Fruit fly (Drosophila melanogaster): Measurements from ENCODE around the gene CG4768.

CG4768 gene

dm6 chrX:16765809-16766208, 26.1 kb upstream of the CG4768 start:
- TF ChIP-seq dmrt93B (GFP tag; optimal IDR thresholded peaks at IDR 0.05) (no peak), HLH106 (tag; optimal IDR thresholded peaks at IDR 0.05) (no peak), tai (GFP tag; optimal IDR thresholded peaks at IDR 0.05) (no peak), lola (GFP tag; optimal IDR thresholded peaks at IDR 0.05) (no peak), foxo (GFP tag; optimal IDR thresholded peaks at IDR 0.05) (peak in 1 of 2 experiments; percentile 11), CG32264 (GFP tag; optimal IDR thresholded peaks at IDR 0.05) (no peak), sv (GFP tag; optimal IDR thresholded peaks at IDR 0.05) (no peak), CrebA (GFP tag; optimal IDR thresholded peaks at IDR 0.05; ENCODE audit: borderline replicate concordance) (no peak), Vsx2 (GFP tag; optimal IDR thresholded peaks at IDR 0.05; ENCODE audit: partially characterized antibody) (no peak)

dm6 chrX:16766868-16767431, 25.0 kb upstream of the CG4768 start:
- TF ChIP-seq Mio (GFP tag; optimal IDR thresholded peaks at IDR 0.05) (no peak), CG9705 (GFP tag; optimal IDR thresholded peaks at IDR 0.05) (no peak), psq (GFP tag; optimal IDR thresholded peaks at IDR 0.05) (no peak), usp (GFP tag; optimal IDR thresholded peaks at IDR 0.05) (no peak), brk (GFP tag; optimal IDR thresholded peaks at IDR 0.05) (no peak), Vsx2 (GFP tag; optimal IDR thresholded peaks at IDR 0.05; ENCODE audit: partially characterized antibody) (no peak), HLH106 (tag; optimal IDR thresholded peaks at IDR 0.05) (no peak), Sp1 (GFP tag; optimal IDR thresholded peaks at IDR 0.05) (no peak)

dm6 chrX:16768770-16769169, 23.1 kb upstream of the CG4768 start:
- TF ChIP-seq Jra (GFP tag; optimal IDR thresholded peaks at IDR 0.05) (no peak), CG32264 (GFP tag; optimal IDR thresholded peaks at IDR 0.05) (no peak), Hr83 (GFP tag; optimal IDR thresholded peaks at IDR 0.05; ENCODE audit: poor library complexity, severe bottlenecking) (no peak), pan (optimal IDR thresholded peaks at IDR 0.05) (no peak), Hnf4 (GFP tag; optimal IDR thresholded peaks at IDR 0.05) (no peak), lola (GFP tag; optimal IDR thresholded peaks at IDR 0.05) (no peak), Sp1 (GFP tag; optimal IDR thresholded peaks at IDR 0.05) (no peak), HLH106 (tag; optimal IDR thresholded peaks at IDR 0.05) (no peak), tai (GFP tag; optimal IDR thresholded peaks at IDR 0.05) (no peak), Dif (GFP tag; optimal IDR thresholded peaks at IDR 0.05; ENCODE audit: partially characterized antibody) (no peak), psq (GFP tag; optimal IDR thresholded peaks at IDR 0.05) (no peak), brk (GFP tag; optimal IDR thresholded peaks at IDR 0.05) (no peak), h (GFP tag; optimal IDR thresholded peaks at IDR 0.05) (no peak)

dm6 chrX:16772882-16773827, 18.8 kb upstream of the CG4768 start:
- TF ChIP-seq h (GFP tag; optimal IDR thresholded peaks at IDR 0.05) (peak; percentile 66), CG9705 (GFP tag; optimal IDR thresholded peaks at IDR 0.05) (no peak), sv (GFP tag; optimal IDR thresholded peaks at IDR 0.05) (peak; percentile 12), Hr78 (GFP tag; optimal IDR thresholded peaks at IDR 0.05) (no peak), lola (GFP tag; optimal IDR thresholded peaks at IDR 0.05) (no peak), dmrt93B (GFP tag; optimal IDR thresholded peaks at IDR 0.05) (peak; percentile 9), CrebA (GFP tag; optimal IDR thresholded peaks at IDR 0.05; ENCODE audit: borderline replicate concordance) (no peak), tai (GFP tag; optimal IDR thresholded peaks at IDR 0.05) (no peak), Dfd (GFP tag; optimal IDR thresholded peaks at IDR 0.05) (no peak), Mio (GFP tag; optimal IDR thresholded peaks at IDR 0.05) (no peak), sage (GFP tag; optimal IDR thresholded peaks at IDR 0.05) (no peak), GATAd (GFP tag; optimal IDR thresholded peaks at IDR 0.05) (no peak), Vsx2 (GFP tag; optimal IDR thresholded peaks at IDR 0.05; ENCODE audit: partially characterized antibody) (no peak), ey (GFP tag; optimal IDR thresholded peaks at IDR 0.05) (peak; percentile 32), usp (GFP tag; optimal IDR thresholded peaks at IDR 0.05) (no peak), CG32264 (GFP tag; optimal IDR thresholded peaks at IDR 0.05) (no peak), HLH106 (tag; optimal IDR thresholded peaks at IDR 0.05) (peak; percentile 47), foxo (GFP tag; optimal IDR thresholded peaks at IDR 0.05) (peak in 1 of 2 experiments; percentile 63), Myc (optimal IDR thresholded peaks at IDR 0.05) (no peak), OdsH (GFP tag; optimal IDR thresholded peaks at IDR 0.05) (no peak), fru (GFP tag; optimal IDR thresholded peaks at IDR 0.05) (peak; percentile 67), Hr83 (GFP tag; optimal IDR thresholded peaks at IDR 0.05; ENCODE audit: poor library complexity, severe bottlenecking) (no peak), Rel (GFP tag; optimal IDR thresholded peaks at IDR 0.05) (no peak), Rel (tag; optimal IDR thresholded peaks at IDR 0.05) (no peak), woc (GFP tag; optimal IDR thresholded peaks at IDR 0.05) (peak; percentile 35), brk (GFP tag; optimal IDR thresholded peaks at IDR 0.05) (no peak), N (GFP tag; optimal IDR thresholded peaks at IDR 0.05) (no peak), pan (optimal IDR thresholded peaks at IDR 0.05) (no peak), dl (GFP tag; optimal IDR thresholded peaks at IDR 0.05; ENCODE audit: insufficient read depth in 1 of 2, partially characterized antibody in 2 of 2) (no peak), jim (GFP tag; optimal IDR thresholded peaks at IDR 0.05) (no peak), dsf (GFP tag; optimal IDR thresholded peaks at IDR 0.05; ENCODE audit: borderline replicate concordance) (no peak), Abd-B (GFP tag; optimal IDR thresholded peaks at IDR 0.05) (no peak), psq (GFP tag; optimal IDR thresholded peaks at IDR 0.05) (no peak), Hnf4 (GFP tag; optimal IDR thresholded peaks at IDR 0.05) (no peak), br (GFP tag; optimal IDR thresholded peaks at IDR 0.05) (peak; percentile 19)

Data from whole organism, wandering third instar larva.